Worm (Caenorhabditis elegans): ENCODE data around the gene F09E10.6.

Gene F09E10.6

ce11 chrX:1477932-1478331, 19.5 kb downstream of the F09E10.6 start (continued):
- no peak for TF ChIP-seq sup-37 (GFP tag; optimal IDR thresholded peaks at IDR 0.05)
- TF ChIP-seq mef-2 (tag; optimal IDR thresholded peaks at IDR 0.05): no peak
- no peak for TF ChIP-seq irx-1 (tag; optimal IDR thresholded peaks at IDR 0.05)
- no peak for TF ChIP-seq mab-9 (GFP tag; IDR thresholded peaks at IDR 0.05)
- TF ChIP-seq hlh-17 (GFP tag; optimal IDR thresholded peaks at IDR 0.05; ENCODE audit: borderline replicate concordance): no peak
- TF ChIP-seq lsy-2 (tag; optimal IDR thresholded peaks at IDR 0.05): no peak
- no peak for TF ChIP-seq fos-1 (tag; optimal IDR thresholded peaks at IDR 0.05)
- TF ChIP-seq jun-1 (tag; optimal IDR thresholded peaks at IDR 0.05): peak; percentile 53
- peak; percentile 97 for TF ChIP-seq elt-2 (tag; optimal IDR thresholded peaks at IDR 0.05)
- TF ChIP-seq rnt-1 (tag; optimal IDR thresholded peaks at IDR 0.05): no peak
- no peak for TF ChIP-seq aha-1 (tag; optimal IDR thresholded peaks at IDR 0.05)
- no peak for TF ChIP-seq C04F5.9 (tag; optimal IDR thresholded peaks at IDR 0.05)
- no peak for TF ChIP-seq fkh-4 (tag; optimal IDR thresholded peaks at IDR 0.05; ENCODE audit: borderline replicate concordance)
- TF ChIP-seq skn-1 (tag; optimal IDR thresholded peaks at IDR 0.05): no peak

DNA sequence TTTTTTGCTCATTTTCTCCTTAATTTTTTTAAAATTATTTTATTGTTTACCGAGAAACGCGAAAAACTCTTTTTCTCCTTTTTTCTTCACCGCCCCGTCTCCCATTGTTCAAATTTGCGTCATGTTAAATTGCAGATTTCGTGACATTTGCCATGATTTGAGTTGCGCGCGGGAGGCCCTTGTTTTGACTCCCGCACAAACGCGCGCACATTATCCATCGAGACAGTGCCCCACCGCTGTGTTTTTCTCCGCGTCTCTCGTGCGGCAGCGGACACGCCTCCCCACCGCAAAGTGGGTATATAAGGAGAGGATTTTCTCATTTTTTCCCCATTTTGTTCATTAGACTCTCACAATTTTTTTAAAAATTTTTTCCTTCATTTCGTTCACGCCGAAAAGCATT, 21.5 kb downstream of the F09E10.6 start:
- TF ChIP-seq hlh-17 (GFP tag; optimal IDR thresholded peaks at IDR 0.05; ENCODE audit: borderline replicate concordance): no peak
- no peak for TF ChIP-seq efl-1 (optimal IDR thresholded peaks at IDR 0.05)
- peak in 1 of 2 experiments; percentile 49 for TF ChIP-seq efl-1 (GFP tag; optimal IDR thresholded peaks at IDR 0.05 in 1 of 2)
- TF ChIP-seq nhr-85 (tag): peak; percentile 8

ce11 chrX:1473794-1474193, 23.7 kb downstream of the F09E10.6 start:
- TF ChIP-seq alr-1 (tag; optimal IDR thresholded peaks at IDR 0.05; ENCODE audit: borderline replicate concordance): no peak
- TF ChIP-seq elt-3 (tag; optimal IDR thresholded peaks at IDR 0.05): no peak
- TF ChIP-seq nhr-19 (GFP tag; conservative IDR thresholded peaks at IDR 0.05): no peak
- TF ChIP-seq efl-1 (optimal IDR thresholded peaks at IDR 0.05): no peak
- no peak for TF ChIP-seq efl-1 (GFP tag; optimal IDR thresholded peaks at IDR 0.05 in 1 of 2)
- no peak for TF ChIP-seq lin-39 (tag; optimal IDR thresholded peaks at IDR 0.05)

ce11 chrX:1472880-1473279, 24.6 kb downstream of the F09E10.6 start, which contains the start of gene D1005.5:
D1005.5 (minus strand) TSS chrX:1472980.
- no peak for TF ChIP-seq pqm-1 (tag; optimal IDR thresholded peaks at IDR 0.05)
- TF ChIP-seq sup-37 (GFP tag; optimal IDR thresholded peaks at IDR 0.05): no peak
- no peak for TF ChIP-seq lin-13 (GFP tag; optimal IDR thresholded peaks at IDR 0.05)
- no peak for TF ChIP-seq nhr-12 (tag; optimal IDR thresholded peaks at IDR 0.05)
- no peak for TF ChIP-seq efl-1 (optimal IDR thresholded peaks at IDR 0.05)
- peak in 1 of 2 experiments; percentile 46 for TF ChIP-seq efl-1 (GFP tag; optimal IDR thresholded peaks at IDR 0.05 in 1 of 2)
- TF ChIP-seq C16A3.4 (tag; optimal IDR thresholded peaks at IDR 0.05): no peak

- TF ChIP-seq C34B4.2 (tag; optimal IDR thresholded peaks at IDR 0.05) (no peak), snpc-4 (tag; optimal IDR thresholded peaks at IDR 0.05) (peak; percentile 37)
These were observed 26.2 kb downstream of the F09E10.6 start for ce11 chrX:1471232-1471631.

DNA sequence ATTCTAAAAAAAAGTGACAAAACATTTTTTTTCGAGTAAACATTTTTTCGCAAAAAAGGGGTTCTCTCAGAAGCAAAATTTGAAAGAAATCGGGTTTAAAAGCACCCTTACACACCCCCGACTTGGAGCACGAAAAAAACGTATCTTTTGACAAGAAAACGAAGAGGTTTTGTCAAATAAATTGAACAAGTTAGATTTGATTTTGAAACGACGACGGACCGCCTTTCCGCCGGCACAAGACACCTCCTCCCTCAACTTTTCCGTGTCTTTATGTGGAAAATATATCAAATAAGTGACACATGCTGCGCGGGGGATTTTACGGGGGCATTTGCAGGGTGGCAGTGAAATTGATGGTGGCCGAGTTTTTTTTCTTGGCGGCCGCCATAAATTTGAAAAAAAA, 29.4 kb downstream of the F09E10.6 start:
- TF ChIP-seq nhr-84 (tag; optimal IDR thresholded peaks at IDR 0.05): no peak
- TF ChIP-seq fkh-10 (GFP tag; optimal IDR thresholded peaks at IDR 0.05): peak; percentile 77
- peak; percentile 23 for TF ChIP-seq lin-14 (GFP tag; optimal IDR thresholded peaks at IDR 0.05)

DNA sequence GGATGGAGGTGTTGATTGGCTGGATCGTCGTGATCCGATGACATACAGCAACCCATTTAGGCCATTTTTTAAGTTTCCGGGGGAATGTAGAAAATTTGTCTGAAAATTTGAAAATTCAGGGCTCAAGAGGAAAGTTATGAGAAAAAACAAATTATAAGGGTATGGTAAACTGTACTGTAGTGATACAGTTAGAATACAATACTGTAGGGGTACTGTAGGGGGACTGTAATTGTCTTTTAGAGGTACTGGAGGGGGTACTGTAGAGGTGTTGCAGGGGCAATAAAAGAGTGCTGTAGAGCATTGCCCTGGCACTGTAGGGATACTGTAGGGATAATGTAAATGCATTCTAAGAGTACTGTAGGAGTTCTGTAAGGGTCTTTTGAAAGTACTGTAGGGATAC, 32.8 kb downstream of the F09E10.6 start, which contains the start of gene D1005.6:
TSS of gene D1005.6 (minus strand) at position 101 of the 400 bp plus-strand sequence.
- no peak for TF ChIP-seq rnt-1 (tag; optimal IDR thresholded peaks at IDR 0.05)
- TF ChIP-seq mep-1 (tag; optimal IDR thresholded peaks at IDR 0.05): no peak
- no peak for TF ChIP-seq nhr-20 (tag; optimal IDR thresholded peaks at IDR 0.05)
- TF ChIP-seq aly-2 (tag; optimal IDR thresholded peaks at IDR 0.05): no peak
- no peak for TF ChIP-seq ceh-88 (GFP tag; IDR thresholded peaks at IDR 0.05)
- no peak for TF ChIP-seq mef-2 (tag; optimal IDR thresholded peaks at IDR 0.05)
- no peak for TF ChIP-seq nhr-76 (tag; optimal IDR thresholded peaks at IDR 0.05)
